Worm (Caenorhabditis elegans) whole organism, L4 larva: Measurements from ENCODE around the gene srb-1.
A peak's percentile ranks its signal among the peaks of the same experiment; 100 is the strongest.

Experiments used
- T26A8.4 ChIP-seq: fragments of 200-800 bp; sonication (Bioruptor generic); IDR thresholded peaks from 2 replicates; pipeline ENCODE4 v1.3.6; 2022; ENCODE audit warnings: missing genetic modification characterization, missing compliant biosample characterization
- Y105C5A.15 ChIP-seq: fragments of 200-800 bp; sonication (Bioruptor generic); IDR thresholded peaks from 2 replicates; pipeline ENCODE4 v1.3.6; 2022; ENCODE audit warnings: missing genetic modification characterization, missing compliant biosample characterization
- Y75B8A.6 ChIP-seq: fragments of 200-800 bp; sonication (Bioruptor generic); IDR thresholded peaks from 2 replicates; pipeline ENCODE4 v1.3.6; 2022; ENCODE audit warnings: missing genetic modification reagents, missing genetic modification characterization, missing compliant biosample characterization
- ZK546.5 ChIP-seq, 2 experiments: sonication (generic microtip); optimal IDR thresholded peaks; 2 replicates each; lab custom pipeline; 2017; ENCODE audit warnings: missing biosample characterization in 2 of 2, missing genetic modification characterization in 2 of 2
- aha-1 ChIP-seq: fragments of 150-350 bp; peaks from one replicate; lab custom pipeline; 2014; ENCODE audit warnings: missing biosample characterization, missing genetic modification characterization
- arid-1 ChIP-seq: fragments of 200-800 bp; sonication (Bioruptor generic); conservative IDR thresholded peaks from 2 replicates; pipeline ENCODE4 v1.3.6; 2022; ENCODE audit warnings: missing genetic modification reagents, missing genetic modification characterization, missing compliant biosample characterization
- ceh-20 ChIP-seq: fragments of 200-800 bp; sonication (Bioruptor generic); IDR thresholded peaks from 2 replicates; pipeline ENCODE4 v1.3.6; 2022; ENCODE audit warnings: missing genetic modification reagents, missing genetic modification characterization, missing compliant biosample characterization
- ceh-82 ChIP-seq: sonication (generic microtip); optimal IDR thresholded peaks from 2 replicates; lab custom pipeline; 2017; ENCODE audit warnings: missing biosample characterization, missing genetic modification characterization
- daf-16 ChIP-seq, 3 experiments: sonication (generic microtip); optimal IDR thresholded peaks; 2 replicates each; lab custom pipeline; 2016 to 2017; ENCODE audit warnings: missing genetic modification characterization in 3 of 3, missing genetic modification reagents in 3 of 3, mild to moderate bottlenecking in 2 of 3, missing compliant biosample characterization in 2 of 3, missing biosample characterization in 1 of 3, moderate library complexity in 1 of 3
- dpl-1 ChIP-seq: fragments of 150-350 bp; optimal IDR thresholded peaks from 2 replicates; lab custom pipeline; 2014; ENCODE audit warnings: missing biosample characterization, missing genetic modification reagents, missing genetic modification characterization
- duxl-1 ChIP-seq: sonication (generic microtip); optimal IDR thresholded peaks from 2 replicates; lab custom pipeline; 2016; ENCODE audit warnings: mild to moderate bottlenecking, missing genetic modification characterization, moderate library complexity, missing compliant biosample characterization; ENCODE audit not compliant: poor library complexity
- hif-1 ChIP-seq, 2 experiments: sonication (generic microtip); optimal IDR thresholded peaks; 2 replicates each; lab custom pipeline; 2016 to 2017; ENCODE audit warnings: missing compliant biosample characterization in 2 of 2, missing genetic modification characterization in 2 of 2, missing genetic modification reagents in 2 of 2, missing genotype in 2 of 2, mild to moderate bottlenecking in 1 of 2
- hlh-11 ChIP-seq: fragments of 200-800 bp; sonication (Bioruptor generic); optimal IDR thresholded peaks from 2 replicates; lab custom pipeline; 2018; ENCODE audit warnings: mild to moderate bottlenecking, missing genetic modification characterization, missing compliant biosample characterization
- lim-7 ChIP-seq: fragments of 200-800 bp; sonication (Bioruptor generic); IDR thresholded peaks from 2 replicates; pipeline ENCODE4 v1.3.6; 2022; ENCODE audit warnings: missing genetic modification characterization, missing compliant biosample characterization
- lin-39 ChIP-seq: fragments of 150-350 bp; optimal IDR thresholded peaks from 2 replicates; lab custom pipeline; 2014; ENCODE audit warnings: missing biosample characterization, missing genetic modification reagents, missing genetic modification characterization
- lsy-2 ChIP-seq, 2 experiments: fragments of 150-350 bp in 1 of 2; sonication (generic microtip) in 1 of 2; optimal IDR thresholded peaks; 2 replicates each; lab custom pipeline; 2014 to 2017; ENCODE audit warnings: missing biosample characterization in 2 of 2, missing genetic modification characterization in 2 of 2
- mxl-3 ChIP-seq: fragments of 200-800 bp; sonication (Bioruptor generic); optimal IDR thresholded peaks from 2 replicates; lab custom pipeline; 2018; ENCODE audit warnings: mild to moderate bottlenecking, missing genetic modification characterization, missing compliant biosample characterization
- nhr-28 ChIP-seq: fragments of 150-350 bp; optimal IDR thresholded peaks from 2 replicates; lab custom pipeline; 2014; ENCODE audit warnings: missing biosample characterization, missing genetic modification characterization
- nhr-42 ChIP-seq: fragments of 200-800 bp; sonication (Bioruptor generic); IDR thresholded peaks from 2 replicates; pipeline ENCODE4 v1.3.6; 2022; ENCODE audit warnings: missing genetic modification characterization, missing compliant biosample characterization
- nhr-48 ChIP-seq: sonication (generic microtip); optimal IDR thresholded peaks from 2 replicates; lab custom pipeline; 2016; ENCODE audit warnings: mild to moderate bottlenecking, missing genetic modification characterization, missing compliant biosample characterization
- nhr-6 ChIP-seq: fragments of 150-350 bp; optimal IDR thresholded peaks from 2 replicates; lab custom pipeline; 2014; ENCODE audit warnings: missing biosample characterization, missing genetic modification characterization
- pqm-1 ChIP-seq: sonication (generic microtip); optimal IDR thresholded peaks from 2 replicates; lab custom pipeline; 2017; ENCODE audit warnings: missing biosample characterization, missing genetic modification characterization
- saeg-2 ChIP-seq: fragments of 200-800 bp; sonication (Bioruptor generic); IDR thresholded peaks from 2 replicates; pipeline ENCODE4 v1.3.6; 2022; ENCODE audit warnings: missing genetic modification reagents, missing genetic modification characterization, missing compliant biosample characterization
- sdz-12 ChIP-seq: fragments of 200-800 bp; sonication (Bioruptor generic); optimal IDR thresholded peaks from 2 replicates; lab custom pipeline; 2018; ENCODE audit warnings: mild to moderate bottlenecking, missing genetic modification characterization, missing compliant biosample characterization
- set-16 ChIP-seq: fragments of 200-800 bp; sonication (Bioruptor generic); IDR thresholded peaks from 2 replicates; pipeline ENCODE4 v1.3.6; 2022; ENCODE audit warnings: missing genetic modification reagents, missing genetic modification characterization, missing compliant biosample characterization
- snpc-4 ChIP-seq: fragments of 150-350 bp; optimal IDR thresholded peaks from 2 replicates; lab custom pipeline; 2014; ENCODE audit warnings: missing biosample characterization, missing genetic modification characterization
- tag-97 ChIP-seq: fragments of 200-800 bp; sonication (Bioruptor generic); IDR thresholded peaks from 2 replicates; pipeline ENCODE4 v1.3.6; 2022; ENCODE audit warnings: missing genetic modification characterization, missing compliant biosample characterization
- unc-39 ChIP-seq: sonication (generic microtip); optimal IDR thresholded peaks from 2 replicates; lab custom pipeline; 2017; ENCODE audit warnings: missing biosample characterization, missing genetic modification characterization
- unc-62 ChIP-seq, 3 experiments: fragments of 150-350 bp in 1 of 3; sonication (generic microtip); optimal IDR thresholded peaks in 2 of 3; peaks in 1 of 3; 1 replicate in 1 of 3; 2 replicates in 2 of 3; lab custom pipeline; 2014 to 2017; ENCODE audit warnings: missing biosample characterization in 3 of 3, missing genetic modification characterization in 3 of 3, missing genetic modification reagents in 3 of 3, missing genotype in 1 of 3
- zag-1 ChIP-seq: fragments of 150-350 bp; optimal IDR thresholded peaks from 2 replicates; lab custom pipeline; 2014; ENCODE audit warnings: missing biosample characterization, missing genetic modification characterization
- zfp-2 ChIP-seq: sonication (generic microtip); optimal IDR thresholded peaks from 2 replicates; lab custom pipeline; 2016; ENCODE audit warnings: mild to moderate bottlenecking, missing genetic modification characterization, missing compliant biosample characterization
- zfp-3 ChIP-seq: fragments of 200-800 bp; sonication (Bioruptor generic); conservative IDR thresholded peaks from 2 replicates; pipeline ENCODE4 v1.3.6; 2022; ENCODE audit warnings: missing genetic modification reagents, missing genetic modification characterization, missing compliant biosample characterization

srb-1 gene

DNA sequence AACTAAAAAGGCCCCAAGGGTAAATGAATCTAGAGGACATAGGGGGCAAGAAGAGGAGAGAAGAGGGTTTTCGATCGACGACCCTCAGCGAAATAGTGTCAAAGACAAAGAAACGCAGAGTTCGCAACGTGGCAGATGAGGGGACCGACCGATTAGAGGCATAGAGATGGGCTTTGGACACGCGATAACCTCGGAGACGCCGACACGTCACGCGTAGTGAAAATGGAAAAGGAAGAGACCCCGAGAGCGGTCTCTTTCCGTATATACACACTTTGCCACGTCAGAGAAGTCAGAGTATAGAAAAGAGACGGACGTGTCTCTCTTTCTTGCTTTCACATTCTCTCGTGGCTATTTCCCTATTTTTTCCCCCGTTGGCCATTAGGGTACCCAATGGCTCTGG lies 10.7 kb upstream of the srb-1 start (continued):
- no peak for TF ChIP-seq ceh-82 (tag; lab: Kevin White, UChicago)
- no peak for TF ChIP-seq duxl-1
- TF ChIP-seq sdz-12 (GFP tag; lab: Kevin White, UChicago), result no peak
- no peak for TF ChIP-seq tag-97
- no peak for TF ChIP-seq lim-7 (GFP tag; lab: Robert Waterston, UW)
- TF ChIP-seq ceh-20 (GFP tag; lab: Robert Waterston, UW), result peak; percentile 67; the same call in 1 of the 2 replicates
- TF ChIP-seq nhr-48, result peak; percentile 51
- no peak for TF ChIP-seq snpc-4 (tag; lab: Kevin White, UChicago)
- TF ChIP-seq unc-39 (tag; lab: Kevin White, UChicago), result no peak
- TF ChIP-seq nhr-6 (tag; lab: Kevin White, UChicago), result no peak
- peak in 1 of 2 experiments; percentile 58 for TF ChIP-seq hif-1 (tag; optimal IDR thresholded peaks at IDR 0.05; lab: Kevin White, UChicago)
- 0 out of 2 replicates have a peak, but pooled peaks have one; percentile 27 for TF ChIP-seq T26A8.4 (GFP tag; lab: Robert Waterston, UW)
- no peak for TF ChIP-seq pqm-1 (tag; lab: Kevin White, UChicago)
- TF ChIP-seq dpl-1 (GFP tag; lab: Kevin White, UChicago), result peak; percentile 31
- no peak for TF ChIP-seq ZK546.5 (tag; optimal IDR thresholded peaks at IDR 0.05; lab: Kevin White, UChicago)
- no peak for TF ChIP-seq zag-1 (tag; lab: Kevin White, UChicago)
- TF ChIP-seq set-16, result peak; percentile 59; the same call in 1 of the 2 replicates
- TF ChIP-seq lin-39, result no peak
- TF ChIP-seq daf-16 (GFP tag; optimal IDR thresholded peaks at IDR 0.05; lab: Kevin White, UChicago), result no peak
- peak; percentile 1 for TF ChIP-seq daf-16 (tag; optimal IDR thresholded peaks at IDR 0.05; lab: Kevin White, UChicago)
- TF ChIP-seq arid-1, result no peak
- peak; percentile 19 for TF ChIP-seq zfp-2 (tag; lab: Kevin White, UChicago)

DNA sequence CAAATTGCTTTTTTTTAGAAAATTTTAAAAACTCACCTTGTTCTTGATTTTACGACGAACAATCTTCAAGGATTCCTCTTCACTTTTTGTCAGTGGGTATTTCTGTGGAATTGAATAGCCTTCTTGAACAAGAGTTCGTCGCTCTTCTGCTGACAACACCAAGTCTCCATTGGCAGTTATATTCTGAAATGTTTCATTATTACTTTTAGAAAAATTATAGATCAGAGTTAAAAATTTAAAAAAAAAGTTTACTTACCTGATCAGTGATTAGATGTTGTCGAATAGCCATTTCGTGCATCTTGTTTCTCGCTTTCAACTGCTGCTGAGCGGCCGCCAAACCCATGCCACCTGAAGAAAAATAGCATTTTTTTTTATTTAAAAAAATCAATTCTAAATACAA lies 9.4 kb upstream of the srb-1 start:
- no peak for TF ChIP-seq hlh-11 (tag; lab: Kevin White, UChicago)
- peak; percentile 86 for TF ChIP-seq aha-1 (tag; lab: Kevin White, UChicago)

DNA sequence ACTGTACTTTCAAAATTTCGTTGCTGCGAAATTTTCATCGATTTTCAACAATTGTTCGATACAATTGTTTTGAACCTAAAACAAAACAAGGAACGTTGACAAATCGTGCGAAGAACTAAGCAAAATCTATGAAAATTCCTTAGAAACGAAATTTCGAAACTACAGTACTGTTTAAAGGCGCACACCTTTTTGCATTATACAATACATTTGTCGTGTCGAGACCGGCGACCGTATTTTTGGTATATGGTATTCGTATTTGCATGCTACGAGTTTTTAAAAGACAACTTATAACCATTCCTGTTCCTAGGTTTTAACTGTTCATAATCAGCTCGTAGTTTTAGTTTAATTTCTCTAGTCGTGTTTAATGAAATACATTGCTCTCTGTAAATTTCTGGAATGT lies 7.8 kb upstream of the srb-1 start:
- TF ChIP-seq sdz-12 (GFP tag; lab: Kevin White, UChicago), result peak; percentile 40
- peak in 1 of 2 experiments; percentile 11 for TF ChIP-seq lsy-2 (tag; optimal IDR thresholded peaks at IDR 0.05; lab: Kevin White, UChicago)
- TF ChIP-seq Y75B8A.6, result 0 out of 2 replicates have a peak, but pooled peaks have one; percentile 12
- TF ChIP-seq T26A8.4 (GFP tag; lab: Robert Waterston, UW), result peak; percentile 56
- TF ChIP-seq saeg-2, result 0 out of 2 replicates have a peak, but pooled peaks have one; percentile 21
- no peak for TF ChIP-seq nhr-42 (GFP tag; lab: Robert Waterston, UW)
- no peak for TF ChIP-seq Y105C5A.15
- TF ChIP-seq, all 104 proteins: peak for 5

DNA sequence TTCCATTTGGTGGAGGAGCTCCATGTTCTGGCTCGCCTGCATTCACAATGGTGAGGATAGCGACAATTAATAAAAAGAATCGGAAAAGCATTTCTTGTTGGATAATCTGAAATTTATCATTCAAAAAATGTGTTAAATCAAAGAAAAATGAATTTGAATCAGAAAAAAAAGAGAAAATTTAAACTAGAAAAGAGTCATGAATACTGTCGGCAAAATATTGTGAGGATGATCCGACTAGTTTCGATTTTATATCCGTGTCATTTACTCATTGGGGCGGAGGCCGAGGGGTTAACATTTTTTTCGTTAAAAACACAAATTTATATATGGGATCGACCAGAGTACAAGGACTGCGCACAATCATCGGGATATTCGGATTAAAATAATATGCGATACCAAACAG lies 7.1 kb upstream of the srb-1 start, which contains the start of gene C27D6.12:
Gene C27D6.12 (minus strand): TSS at position 101 of the 400 bp plus-strand sequence.
- no peak for TF ChIP-seq mxl-3
- no peak for TF ChIP-seq nhr-42 (GFP tag; lab: Robert Waterston, UW)
- TF ChIP-seq aha-1 (tag; lab: Kevin White, UChicago), result peak; percentile 17
- TF ChIP-seq nhr-48, result no peak
- no peak for TF ChIP-seq zfp-3
- no peak for TF ChIP-seq snpc-4 (tag; lab: Kevin White, UChicago)
- no peak for TF ChIP-seq nhr-28 (tag; lab: Kevin White, UChicago)
- peak in 1 of 2 experiments; percentile 44 for TF ChIP-seq unc-62 (GFP tag; optimal IDR thresholded peaks at IDR 0.05 in 1 of 2; lab: Kevin White, UChicago)
- no peak for TF ChIP-seq unc-62 (tag; optimal IDR thresholded peaks at IDR 0.05; lab: Kevin White, UChicago)

ce11 chrII:5176934-5177333 lies 6.1 kb upstream of the srb-1 start:
- TF ChIP-seq lin-39 (no peak), aha-1 (tag; lab: Kevin White, UChicago) (peak; percentile 93), pqm-1 (tag; lab: Kevin White, UChicago) (no peak), unc-62 (GFP tag; optimal IDR thresholded peaks at IDR 0.05 in 1 of 2; lab: Kevin White, UChicago) (peak in 1 of 2 experiments; percentile 37), unc-62 (tag; optimal IDR thresholded peaks at IDR 0.05; lab: Kevin White, UChicago) (no peak), ZK546.5 (tag; optimal IDR thresholded peaks at IDR 0.05; lab: Kevin White, UChicago) (no peak), nhr-28 (tag; lab: Kevin White, UChicago) (no peak)
- TF ChIP-seq, all 104 proteins: peak for 2
